Worm (Caenorhabditis elegans): ENCODE measurements around the gene R01E6.2.

Gene R01E6.2

ce11 chrX:13598021-13598499, 31.7 kb upstream of the R01E6.2 start, which contains the start of gene bra-1 (continued):
- no peak for TF ChIP-seq pha-2 (tag; optimal IDR thresholded peaks at IDR 0.05)
- peak; percentile 94 for TF ChIP-seq hlh-30 (tag; optimal IDR thresholded peaks at IDR 0.05; ENCODE audit: insufficient read depth)
- no peak for TF ChIP-seq F13H6.1 (tag; optimal IDR thresholded peaks at IDR 0.05)
- no peak for TF ChIP-seq npax-4 (tag; optimal IDR thresholded peaks at IDR 0.05)
- no peak for TF ChIP-seq dmd-4 (tag; optimal IDR thresholded peaks at IDR 0.05; ENCODE audit: borderline replicate concordance)
- peak; percentile 21 for TF ChIP-seq ceh-18 (tag; optimal IDR thresholded peaks at IDR 0.05)
- TF ChIP-seq tbx-2 (tag; optimal IDR thresholded peaks at IDR 0.05) = peak; percentile 75

- TF ChIP-seq unc-42 (tag; optimal IDR thresholded peaks at IDR 0.05) = peak; percentile 33
- peak; percentile 29 for TF ChIP-seq nfya-1 (tag; optimal IDR thresholded peaks at IDR 0.05)
- TF ChIP-seq ceh-34 (tag; optimal IDR thresholded peaks at IDR 0.05) = no peak
- TF ChIP-seq hlh-30 (tag; optimal IDR thresholded peaks at IDR 0.05; ENCODE audit: insufficient read depth) = peak; percentile 87
- TF ChIP-seq unc-55 (GFP tag; optimal IDR thresholded peaks at IDR 0.05) = peak; percentile 59
- TF ChIP-seq tbx-2 (tag; optimal IDR thresholded peaks at IDR 0.05) = peak; percentile 22
- peak; percentile 46 for TF ChIP-seq elt-2 (tag; optimal IDR thresholded peaks at IDR 0.05)
- TF ChIP-seq pha-4 (tag; optimal IDR thresholded peaks at IDR 0.05) = no peak
Observed at ce11 chrX:13596003-13596767, 29.8 kb upstream of the R01E6.2 start, which contains the start of gene F54B11.5. Gene F54B11.5 (minus strand): TSS chrX:13596068.

- TF ChIP-seq pha-4 (tag; optimal IDR thresholded peaks at IDR 0.05) (no peak), madf-2 (tag; optimal IDR thresholded peaks at IDR 0.05) (no peak), nfya-1 (tag; optimal IDR thresholded peaks at IDR 0.05) (no peak), nhr-232 (tag; optimal IDR thresholded peaks at IDR 0.05) (no peak), lim-6 (tag; optimal IDR thresholded peaks at IDR 0.05) (no peak), ceh-19 (GFP tag; optimal IDR thresholded peaks at IDR 0.05) (no peak), fax-1 (tag; optimal IDR thresholded peaks at IDR 0.05) (no peak), ceh-9 (tag; optimal IDR thresholded peaks at IDR 0.05) (no peak), elt-2 (tag; optimal IDR thresholded peaks at IDR 0.05) (no peak), ceh-22 (tag; optimal IDR thresholded peaks at IDR 0.05) (no peak), ceh-48 (tag; optimal IDR thresholded peaks at IDR 0.05) (no peak), fkh-10 (GFP tag; optimal IDR thresholded peaks at IDR 0.05) (no peak), hlh-13 (GFP tag; optimal IDR thresholded peaks at IDR 0.05) (no peak), pax-1 (tag; optimal IDR thresholded peaks at IDR 0.05) (no peak), tbx-2 (tag; optimal IDR thresholded peaks at IDR 0.05) (no peak), hlh-6 (tag; optimal IDR thresholded peaks at IDR 0.05) (no peak), sdc-2 (tag; optimal IDR thresholded peaks at IDR 0.05) (no peak)
Observed at ce11 chrX:13592367-13592766, 26.0 kb upstream of the R01E6.2 start, which contains the start of gene F54B11.4. Gene F54B11.4 (plus strand): TSS chrX:13592667.

ce11 chrX:13591953-13592352, 25.6 kb upstream of the R01E6.2 start:
- TF ChIP-seq ahr-1 (tag; optimal IDR thresholded peaks at IDR 0.05) (no peak), ceh-9 (tag; optimal IDR thresholded peaks at IDR 0.05) (no peak), ref-2 (tag; optimal IDR thresholded peaks at IDR 0.05) (no peak), mec-3 (tag; optimal IDR thresholded peaks at IDR 0.05; ENCODE audit: borderline replicate concordance) (no peak), sdc-2 (tag; optimal IDR thresholded peaks at IDR 0.05) (no peak), fkh-6 (tag; optimal IDR thresholded peaks at IDR 0.05) (no peak), madf-2 (tag; optimal IDR thresholded peaks at IDR 0.05) (no peak), pax-1 (tag; optimal IDR thresholded peaks at IDR 0.05) (no peak), K02D7.2 (tag; optimal IDR thresholded peaks at IDR 0.05) (no peak), unc-86 (tag; optimal IDR thresholded peaks at IDR 0.05) (no peak), ets-4 (tag; optimal IDR thresholded peaks at IDR 0.05) (no peak), tbx-7 (tag; optimal IDR thresholded peaks at IDR 0.05) (no peak), ceh-34 (tag; optimal IDR thresholded peaks at IDR 0.05) (no peak), ceh-48 (tag; optimal IDR thresholded peaks at IDR 0.05) (no peak), elt-2 (tag; optimal IDR thresholded peaks at IDR 0.05) (no peak), odd-2 (tag; optimal IDR thresholded peaks at IDR 0.05) (no peak), pha-2 (tag; optimal IDR thresholded peaks at IDR 0.05) (no peak), hlh-13 (GFP tag; optimal IDR thresholded peaks at IDR 0.05) (no peak), K09A11.1 (tag; optimal IDR thresholded peaks at IDR 0.05; ENCODE audit: insufficient read depth) (no peak)
